Worm (Caenorhabditis elegans) whole organism, L3 larva: Measurements from ENCODE around the gene smc-5.
"Not testable (repeated sequence)": the region's sequence is repeated elsewhere in the genome, so short reads cannot be mapped to it uniquely, and the experiment has no call there.

Source experiments
- R02D3.7 ChIP-seq: fragments of 150-350 bp; optimal IDR thresholded peaks from 2 replicates; lab custom pipeline; 2014; ENCODE audit warnings: missing biosample characterization, missing genetic modification characterization
- ZK546.5 ChIP-seq: sonication (generic microtip); optimal IDR thresholded peaks from 2 replicates; lab custom pipeline; 2017; ENCODE audit warnings: missing biosample characterization, missing genetic modification characterization
- aly-2 ChIP-seq: fragments of 150-350 bp; optimal IDR thresholded peaks from 2 replicates; lab custom pipeline; 2014; ENCODE audit warnings: missing biosample characterization, missing genetic modification characterization
- ama-1 ChIP-seq: fragments of 150-350 bp; optimal IDR thresholded peaks from 2 replicates; lab custom pipeline; 2018
- ceh-82 ChIP-seq: fragments of 150-350 bp; optimal IDR thresholded peaks from 2 replicates; lab custom pipeline; 2014; ENCODE audit warnings: missing biosample characterization, missing genetic modification characterization
- ceh-9 ChIP-seq: sonication (generic microtip); optimal IDR thresholded peaks from 2 replicates; lab custom pipeline; 2018; ENCODE audit warnings: missing biosample characterization, missing genetic modification characterization
- egl-27 ChIP-seq: sonication (generic microtip); optimal IDR thresholded peaks from 4 replicates; lab custom pipeline; 2017; ENCODE audit warnings: missing biosample characterization, missing genetic modification reagents, missing genetic modification characterization
- elt-1 ChIP-seq: fragments of 150-350 bp; optimal IDR thresholded peaks from 2 replicates; lab custom pipeline; 2014; ENCODE audit warnings: missing biosample characterization, missing genetic modification characterization
- elt-2 ChIP-seq: sonication (generic microtip); optimal IDR thresholded peaks from 2 replicates; lab custom pipeline; 2016; ENCODE audit warnings: missing genetic modification reagents, mild to moderate bottlenecking, missing genetic modification characterization, missing compliant biosample characterization
- elt-3 ChIP-seq, 3 experiments: fragments of 150-350 bp in 1 of 3; sonication (generic microtip) in 2 of 3; optimal IDR thresholded peaks; 2 replicates in 2 of 3; 4 replicates in 1 of 3; lab custom pipeline; 2014 to 2017; ENCODE audit warnings: missing biosample characterization in 3 of 3, missing genetic modification characterization in 3 of 3
- fos-1 ChIP-seq: fragments of 150-350 bp; optimal IDR thresholded peaks from 2 replicates; lab custom pipeline; 2014; ENCODE audit warnings: missing biosample characterization, missing genetic modification characterization
- hmg-11 ChIP-seq: sonication (generic microtip); optimal IDR thresholded peaks from 2 replicates; lab custom pipeline; 2016; ENCODE audit warnings: missing genetic modification characterization, missing compliant biosample characterization
- jun-1 ChIP-seq: fragments of 150-350 bp; optimal IDR thresholded peaks from 2 replicates; lab custom pipeline; 2014; ENCODE audit warnings: missing biosample characterization, missing genetic modification reagents, missing genetic modification characterization
- lin-15B ChIP-seq: fragments of 150-350 bp; optimal IDR thresholded peaks from 2 replicates; lab custom pipeline; 2014; ENCODE audit warnings: missing biosample characterization, missing genetic modification characterization
- lin-39 ChIP-seq: fragments of 150-350 bp; optimal IDR thresholded peaks from 2 replicates; lab custom pipeline; 2018; ENCODE audit warnings: missing biosample characterization, missing genetic modification reagents, missing genetic modification characterization
- lsy-12 ChIP-seq: sonication (generic microtip); optimal IDR thresholded peaks from 2 replicates; lab custom pipeline; 2016; ENCODE audit warnings: mild to moderate bottlenecking, missing genetic modification characterization, missing compliant biosample characterization
- mml-1 ChIP-seq: fragments of 150-350 bp; sonication (generic microtip); optimal IDR thresholded peaks from 3 replicates; lab custom pipeline; 2014; ENCODE audit warnings: missing biosample characterization, missing genetic modification characterization
- nfya-1 ChIP-seq: sonication (generic microtip); optimal IDR thresholded peaks from 2 replicates; lab custom pipeline; 2017; ENCODE audit warnings: missing genetic modification characterization, mild to moderate bottlenecking, missing compliant biosample characterization, antibody characterized with exemption, moderate library complexity; ENCODE audit not compliant: insufficient read depth
- nhr-11 ChIP-seq: fragments of 150-350 bp; optimal IDR thresholded peaks from 2 replicates; lab custom pipeline; 2014; ENCODE audit warnings: missing biosample characterization, missing genetic modification characterization
- nhr-12 ChIP-seq: fragments of 150-350 bp; optimal IDR thresholded peaks from 2 replicates; lab custom pipeline; 2014; ENCODE audit warnings: missing biosample characterization, missing genetic modification characterization
- nhr-23 ChIP-seq: fragments of 150-350 bp; optimal IDR thresholded peaks from 2 replicates; lab custom pipeline; 2014; ENCODE audit warnings: missing biosample characterization, missing genetic modification reagents, missing genetic modification characterization
- nhr-237 ChIP-seq: fragments of 150-350 bp; optimal IDR thresholded peaks from 2 replicates; lab custom pipeline; 2014; ENCODE audit warnings: missing biosample characterization, missing genetic modification characterization
- nhr-28 ChIP-seq: fragments of 150-350 bp; optimal IDR thresholded peaks from 2 replicates; lab custom pipeline; 2014; ENCODE audit warnings: missing biosample characterization, missing genetic modification characterization
- nhr-43 ChIP-seq: sonication (generic microtip); optimal IDR thresholded peaks from 2 replicates; lab custom pipeline; 2016; ENCODE audit warnings: mild to moderate bottlenecking, missing genetic modification characterization, missing compliant biosample characterization; ENCODE audit not compliant: poor library complexity, severe bottlenecking
- nhr-67 ChIP-seq: fragments of 150-350 bp; optimal IDR thresholded peaks from 2 replicates; lab custom pipeline; 2014; ENCODE audit warnings: missing biosample characterization, missing genetic modification characterization
- nhr-76 ChIP-seq: fragments of 150-350 bp; sonication (generic microtip); optimal IDR thresholded peaks from 5 replicates; lab custom pipeline; 2014; ENCODE audit warnings: missing biosample characterization, missing genetic modification characterization
- nhr-77 ChIP-seq: fragments of 150-350 bp; optimal IDR thresholded peaks from 2 replicates; lab custom pipeline; 2014; ENCODE audit warnings: missing biosample characterization, missing genetic modification characterization
- pha-4 ChIP-seq: fragments of 150-350 bp; optimal IDR thresholded peaks from 2 replicates; lab custom pipeline; 2014; ENCODE audit warnings: missing biosample characterization, missing genetic modification reagents, missing genetic modification characterization
- pqm-1 ChIP-seq: fragments of 150-350 bp; optimal IDR thresholded peaks from 2 replicates; lab custom pipeline; 2017; ENCODE audit warnings: missing biosample characterization, missing genetic modification characterization, inconsistent platforms
- sea-2 ChIP-seq: fragments of 150-350 bp; sonication (generic microtip); optimal IDR thresholded peaks from 4 replicates; lab custom pipeline; 2014; ENCODE audit warnings: missing biosample characterization, missing genetic modification reagents, missing genetic modification characterization
- skn-1 ChIP-seq: fragments of 150-350 bp; optimal IDR thresholded peaks from 2 replicates; lab custom pipeline; 2014; ENCODE audit warnings: missing biosample characterization, missing genetic modification characterization
- snpc-4 ChIP-seq: fragments of 150-350 bp; optimal IDR thresholded peaks from 2 replicates; lab custom pipeline; 2014; ENCODE audit warnings: missing biosample characterization, missing genetic modification characterization
- tbx-2 ChIP-seq: sonication (generic microtip); optimal IDR thresholded peaks from 2 replicates; lab custom pipeline; 2016; ENCODE audit warnings: mild to moderate bottlenecking, missing genetic modification characterization, missing compliant biosample characterization
- unc-39 ChIP-seq: sonication (generic microtip); optimal IDR thresholded peaks from 4 replicates; lab custom pipeline; 2017; ENCODE audit warnings: missing biosample characterization, missing genetic modification characterization
- zag-1 ChIP-seq: fragments of 150-350 bp; optimal IDR thresholded peaks from 2 replicates; lab custom pipeline; 2014; ENCODE audit warnings: missing biosample characterization, missing genetic modification characterization
- ztf-4 ChIP-seq: fragments of 150-350 bp; optimal IDR thresholded peaks from 2 replicates; lab custom pipeline; 2014; ENCODE audit warnings: missing biosample characterization, missing genetic modification characterization

Gene smc-5

ce11 chrII:5105020-5105419, 43.1 kb downstream of the smc-5 start:
- TF ChIP-seq lin-39 (peak; percentile 41), nhr-23 (tag; lab: Kevin White, UChicago) (peak; percentile 69), nhr-237 (no peak), nhr-43 (peak; percentile 87), egl-27 (tag; lab: Kevin White, UChicago) (peak; percentile 67), lin-15B (tag; lab: Kevin White, UChicago) (peak; percentile 6), hmg-11 (tag; lab: Kevin White, UChicago) (peak; percentile 83), ama-1 (peak; percentile 20), elt-3 (tag; optimal IDR thresholded peaks at IDR 0.05; lab: Kevin White, UChicago) (peak in 1 of 3 experiments; percentile 48), lsy-12 (tag; lab: Kevin White, UChicago) (peak; percentile 78), pha-4 (tag; lab: Kevin White, UChicago) (peak; percentile 78), jun-1 (tag; lab: Kevin White, UChicago) (peak; percentile 11), R02D3.7 (tag; lab: Kevin White, UChicago) (no peak), nhr-12 (no peak), snpc-4 (tag; lab: Kevin White, UChicago) (peak; percentile 21), pqm-1 (tag; lab: Kevin White, UChicago) (no peak), tbx-2 (tag; lab: Kevin White, UChicago) (peak; percentile 75), unc-39 (tag; lab: Kevin White, UChicago) (no peak), zag-1 (peak; percentile 4), nhr-77 (tag; lab: Kevin White, UChicago) (peak; percentile 34), ceh-9 (tag; lab: Kevin White, UChicago) (no peak), elt-2 (tag; lab: Kevin White, UChicago) (peak; percentile 80), fos-1 (tag; lab: Kevin White, UChicago) (no peak), aly-2 (tag; lab: Kevin White, UChicago) (peak; percentile 68), nfya-1 (tag; lab: Kevin White, UChicago) (peak; percentile 78), ztf-4 (tag; lab: Kevin White, UChicago) (peak; percentile 19)
- TF ChIP-seq, all 47 proteins: peak for 19

ce11 chrII:5109693-5110092, 47.8 kb downstream of the smc-5 start, which contains the start of gene F09C12.2:
F09C12.2 (plus strand) TSS chrII:5110012.
- TF ChIP-seq pqm-1 (tag; lab: Kevin White, UChicago), result peak; percentile 38
- TF ChIP-seq jun-1 (tag; lab: Kevin White, UChicago), result peak; percentile 36
- TF ChIP-seq elt-1 (tag; lab: Kevin White, UChicago), result no peak
- no peak for TF ChIP-seq R02D3.7 (tag; lab: Kevin White, UChicago)
- TF ChIP-seq pha-4 (tag; lab: Kevin White, UChicago), result peak; percentile 38
- no peak for TF ChIP-seq skn-1
- no peak for TF ChIP-seq hmg-11 (tag; lab: Kevin White, UChicago)
- TF ChIP-seq egl-27 (tag; lab: Kevin White, UChicago), result no peak
- peak; percentile 80 for TF ChIP-seq elt-2 (tag; lab: Kevin White, UChicago)
- no peak for TF ChIP-seq sea-2 (GFP tag; lab: Kevin White, UChicago)
- TF ChIP-seq nhr-28 (tag; lab: Kevin White, UChicago), result no peak

ce11 chrII:5112082-5112481, 50.2 kb downstream of the smc-5 start, which contains the start of gene F09C12.8:
F09C12.8 (plus strand) TSS chrII:5112382.
- TF ChIP-seq tbx-2 (tag; lab: Kevin White, UChicago) (no peak), aly-2 (tag; lab: Kevin White, UChicago) (no peak), lin-15B (tag; lab: Kevin White, UChicago) (no peak)

- TF ChIP-seq mml-1; nhr-77 (tag; lab: Kevin White, UChicago); ZK546.5: not testable (repeated sequence)
These were observed 53.3 kb downstream of the smc-5 start, which contains the start of gene msp-74 for ce11 chrII:5115235-5115634. msp-74 (minus strand) TSS chrII:5115335.

- no peak for TF ChIP-seq nhr-77 (tag; lab: Kevin White, UChicago)
- TF ChIP-seq elt-2 (tag; lab: Kevin White, UChicago), result no peak
- TF ChIP-seq nhr-23 (tag; lab: Kevin White, UChicago), result no peak
- TF ChIP-seq fos-1 (tag; lab: Kevin White, UChicago), result no peak
- no peak for TF ChIP-seq nhr-28 (tag; lab: Kevin White, UChicago)
- TF ChIP-seq egl-27 (tag; lab: Kevin White, UChicago), result no peak
- no peak for TF ChIP-seq nhr-67 (tag; lab: Kevin White, UChicago)
- TF ChIP-seq nhr-76 (tag; lab: Kevin White, UChicago), result no peak
- no peak for TF ChIP-seq nhr-11 (tag; lab: Kevin White, UChicago)
- TF ChIP-seq skn-1, result no peak
- TF ChIP-seq ceh-82 (tag; lab: Kevin White, UChicago), result no peak
- TF ChIP-seq nfya-1 (tag; lab: Kevin White, UChicago), result no peak
- TF ChIP-seq nhr-237, result no peak
- no peak for TF ChIP-seq ZK546.5
- no peak for TF ChIP-seq hmg-11 (tag; lab: Kevin White, UChicago)
- TF ChIP-seq lin-15B (tag; lab: Kevin White, UChicago), result no peak
- TF ChIP-seq, all 47 proteins: peak for 0
These were observed 53.8 kb downstream of the smc-5 start, which contains the start of gene srsy-1 for ce11 chrII:5115733-5116132. srsy-1 (plus strand) TSS chrII:5116033.
